Worm (Caenorhabditis elegans): Measurements from ENCODE around the gene dpy-19.

Gene dpy-19

DNA sequence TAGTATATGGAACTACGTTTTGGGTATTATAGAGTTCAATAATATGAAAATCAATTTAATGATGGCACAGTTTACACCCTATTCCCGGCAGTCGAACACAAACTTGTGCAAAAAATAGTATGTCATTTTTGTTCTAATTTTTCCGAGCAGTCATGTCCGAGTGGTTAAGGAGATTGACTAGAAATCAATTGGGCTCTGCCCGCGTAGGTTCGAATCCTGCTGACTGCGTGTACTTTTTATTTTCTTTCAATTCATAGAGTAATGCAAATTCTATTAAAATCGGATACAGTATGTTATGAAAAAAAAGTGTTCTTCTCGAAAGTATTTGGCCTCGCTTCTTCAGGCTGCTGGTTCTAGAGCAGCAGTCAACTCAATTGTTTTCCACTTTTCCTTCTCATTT is 21.3 kb downstream of the dpy-19 start:
- TF ChIP-seq ceh-2 (tag; optimal IDR thresholded peaks at IDR 0.05) (no peak), ama-1 (optimal IDR thresholded peaks at IDR 0.05) (no peak), mec-3 (tag; optimal IDR thresholded peaks at IDR 0.05; ENCODE audit: borderline replicate concordance) (no peak), elt-4 (tag; optimal IDR thresholded peaks at IDR 0.05) (no peak), elt-2 (tag; optimal IDR thresholded peaks at IDR 0.05) (no peak), fkh-10 (GFP tag; optimal IDR thresholded peaks at IDR 0.05) (no peak), rnt-1 (tag; optimal IDR thresholded peaks at IDR 0.05) (no peak), eyg-1 (tag; optimal IDR thresholded peaks at IDR 0.05) (no peak), tbx-7 (tag; optimal IDR thresholded peaks at IDR 0.05) (no peak), pha-2 (tag; optimal IDR thresholded peaks at IDR 0.05) (no peak), ceh-6 (GFP tag; optimal IDR thresholded peaks at IDR 0.05) (no peak), ceh-24 (tag; optimal IDR thresholded peaks at IDR 0.05) (no peak), zip-5 (tag; optimal IDR thresholded peaks at IDR 0.05) (no peak), nhr-232 (tag; optimal IDR thresholded peaks at IDR 0.05) (no peak), K09A11.1 (tag; optimal IDR thresholded peaks at IDR 0.05; ENCODE audit: insufficient read depth) (no peak), ref-2 (tag; optimal IDR thresholded peaks at IDR 0.05) (no peak), tbx-2 (tag; optimal IDR thresholded peaks at IDR 0.05) (no peak), ceh-22 (tag; optimal IDR thresholded peaks at IDR 0.05) (no peak), sdc-2 (tag; optimal IDR thresholded peaks at IDR 0.05) (no peak)

DNA sequence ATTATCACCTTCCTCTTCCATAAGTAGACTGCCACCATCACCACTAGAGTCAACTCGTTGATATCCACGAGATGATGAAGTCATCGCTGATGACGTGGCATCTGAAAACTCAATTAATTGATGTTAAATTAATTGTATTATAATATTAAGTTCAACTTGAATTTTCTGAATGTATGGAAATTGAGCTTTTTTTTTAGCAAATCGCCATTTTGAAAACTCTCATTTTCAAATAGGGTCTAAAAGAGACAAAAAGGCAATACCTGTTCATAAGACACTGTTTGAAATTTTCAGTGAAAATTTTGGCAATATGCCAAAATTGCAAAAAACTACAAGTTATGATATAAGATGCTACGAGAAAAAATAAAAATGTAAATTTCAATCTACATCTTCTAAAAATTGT is 23.6 kb downstream of the dpy-19 start, which contains the start of gene twk-7:
Gene twk-7 (minus strand): TSS at position 101 of the 400 bp plus-strand sequence.
- TF ChIP-seq pqm-1 (tag; optimal IDR thresholded peaks at IDR 0.05): no peak
- no peak for TF ChIP-seq K02D7.2 (tag; optimal IDR thresholded peaks at IDR 0.05)
- TF ChIP-seq C08G9.2 (tag; optimal IDR thresholded peaks at IDR 0.05): no peak
- no peak for TF ChIP-seq ttx-3 (tag; optimal IDR thresholded peaks at IDR 0.05)
- TF ChIP-seq pax-1 (tag; optimal IDR thresholded peaks at IDR 0.05): no peak
- TF ChIP-seq che-1 (tag; optimal IDR thresholded peaks at IDR 0.05): no peak
- TF ChIP-seq tbx-2 (tag; optimal IDR thresholded peaks at IDR 0.05): no peak
- no peak for TF ChIP-seq nhr-232 (tag; optimal IDR thresholded peaks at IDR 0.05)
- no peak for TF ChIP-seq pag-3 (tag; optimal IDR thresholded peaks at IDR 0.05; ENCODE audit: borderline replicate concordance)

DNA sequence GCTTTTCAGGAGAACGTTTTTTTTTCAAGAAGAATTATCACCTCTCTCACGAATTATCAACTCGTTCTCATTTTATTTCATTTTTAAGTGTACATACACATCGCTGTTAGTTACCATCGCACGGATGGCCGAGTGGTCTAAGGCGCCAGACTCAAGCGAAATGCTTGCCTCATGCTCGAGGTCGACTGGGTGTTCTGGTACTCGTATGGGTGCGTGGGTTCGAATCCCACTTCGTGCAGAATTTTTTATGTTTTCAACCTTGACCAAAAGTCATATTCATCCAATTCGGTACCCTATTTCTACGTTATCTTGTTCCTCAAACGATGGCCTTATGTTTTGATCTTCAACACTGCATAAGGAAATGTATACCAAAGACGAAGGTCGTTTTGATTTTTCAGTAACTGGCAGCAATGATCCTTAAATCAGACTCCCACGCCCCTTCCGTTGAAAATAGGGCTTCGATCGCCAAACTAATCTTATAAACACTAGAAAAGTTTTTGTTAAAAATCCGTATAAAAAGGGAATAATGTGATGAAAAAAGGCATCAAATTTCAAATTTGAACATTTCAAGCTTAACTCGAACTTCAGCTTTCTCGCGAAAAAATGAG is 28.0 kb downstream of the dpy-19 start, which contains the start of gene fip-1:
Gene fip-1 (plus strand): TSS at position 558 of the 608 bp plus-strand sequence.
- no peak for TF ChIP-seq fkh-10 (GFP tag; optimal IDR thresholded peaks at IDR 0.05)
- no peak for TF ChIP-seq dve-1 (tag; optimal IDR thresholded peaks at IDR 0.05)
- TF ChIP-seq ceh-18 (tag; optimal IDR thresholded peaks at IDR 0.05): no peak
- no peak for TF ChIP-seq lim-6 (tag; optimal IDR thresholded peaks at IDR 0.05)
- no peak for TF ChIP-seq unc-42 (tag; optimal IDR thresholded peaks at IDR 0.05)
- no peak for TF ChIP-seq Y22D7AL.16 (tag; optimal IDR thresholded peaks at IDR 0.05)
- no peak for TF ChIP-seq dmd-4 (tag; optimal IDR thresholded peaks at IDR 0.05; ENCODE audit: borderline replicate concordance)

DNA sequence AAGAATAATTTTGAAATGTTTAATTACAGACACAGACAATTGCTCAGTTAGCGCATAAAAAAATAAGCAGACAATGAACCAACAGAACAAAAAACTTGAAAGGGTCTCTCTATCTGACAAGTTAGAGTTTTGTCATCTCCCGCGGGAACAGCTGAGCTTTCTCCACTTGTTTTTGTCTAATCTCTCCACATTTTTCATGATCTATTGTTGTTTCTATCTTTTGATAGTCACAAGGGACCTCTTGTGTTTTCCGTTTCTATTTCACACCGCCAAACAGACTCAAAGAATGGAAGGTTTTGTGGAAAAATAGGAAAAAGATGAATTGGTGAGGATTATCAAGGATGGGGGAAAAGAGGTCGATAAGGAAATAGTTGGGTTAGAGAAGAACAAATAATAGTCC is 30.5 kb downstream of the dpy-19 start:
- TF ChIP-seq fax-1 (tag; optimal IDR thresholded peaks at IDR 0.05): no peak
- no peak for TF ChIP-seq zip-5 (tag; optimal IDR thresholded peaks at IDR 0.05)
- no peak for TF ChIP-seq hlh-15 (tag; optimal IDR thresholded peaks at IDR 0.05)
- TF ChIP-seq nfya-1 (tag; optimal IDR thresholded peaks at IDR 0.05): no peak
- TF ChIP-seq ceh-18 (tag; optimal IDR thresholded peaks at IDR 0.05): no peak
- TF ChIP-seq ttx-3 (tag; optimal IDR thresholded peaks at IDR 0.05): no peak
- no peak for TF ChIP-seq ceh-30 (tag; optimal IDR thresholded peaks at IDR 0.05)
- TF ChIP-seq pag-3 (tag; optimal IDR thresholded peaks at IDR 0.05; ENCODE audit: borderline replicate concordance): no peak
- no peak for TF ChIP-seq ceh-9 (tag; optimal IDR thresholded peaks at IDR 0.05)
- no peak for TF ChIP-seq ahr-1 (tag; optimal IDR thresholded peaks at IDR 0.05)

All from whole organism, late embryonic.